Fruit fly (Drosophila melanogaster) whole organism, embryonic: Measurements from ENCODE around the gene Ir75d.
A peak's percentile ranks its signal among the peaks of the same experiment; 100 is the strongest.

Source experiments
- CG10147 ChIP-seq: fragments of 200-800 bp; sonication (Bioruptor generic); optimal IDR thresholded peaks from 2 replicates; lab custom pipeline; 2019; ENCODE audit warnings: missing biosample characterization, mild to moderate bottlenecking, missing genetic modification characterization, moderate library complexity
- CG10565 ChIP-seq: fragments of 200-800 bp; sonication (Bioruptor generic); optimal IDR thresholded peaks from 3 replicates; lab custom pipeline; 2016; ENCODE audit warnings: missing biosample characterization, mild to moderate bottlenecking, missing genetic modification characterization
- CG11504 ChIP-seq: fragments of 200-800 bp; sonication (Bioruptor generic); optimal IDR thresholded peaks from 3 replicates; lab custom pipeline; 2019; ENCODE audit warnings: missing biosample characterization, mild to moderate bottlenecking, missing genetic modification characterization, moderate library complexity
- CG13296 ChIP-seq: fragments of 200-800 bp; sonication (Bioruptor generic); optimal IDR thresholded peaks from 3 replicates; lab custom pipeline; 2018; ENCODE audit warnings: missing biosample characterization, mild to moderate bottlenecking, missing genetic modification characterization
- CG14014 ChIP-seq: fragments of 200-800 bp; sonication (Bioruptor generic); IDR thresholded peaks from 2 replicates; pipeline ENCODE4 v1.3.6; 2022; ENCODE audit warnings: missing biosample characterization, missing genetic modification characterization
- CG14667 ChIP-seq: fragments of 200-800 bp; sonication (Bioruptor generic); IDR thresholded peaks from 2 replicates; pipeline ENCODE4 v1.3.6; 2022; ENCODE audit warnings: missing biosample characterization, missing genetic modification characterization
- CG15479 ChIP-seq: fragments of 200-800 bp; sonication (Bioruptor generic); optimal IDR thresholded peaks from 3 replicates; lab custom pipeline; 2019; ENCODE audit warnings: missing biosample characterization, mild to moderate bottlenecking, missing genetic modification characterization, moderate library complexity
- CG1832 ChIP-seq: fragments of 200-800 bp; sonication (Bioruptor generic); optimal IDR thresholded peaks from 2 replicates; lab custom pipeline; 2017; ENCODE audit warnings: missing biosample characterization, mild to moderate bottlenecking, missing genetic modification characterization, inconsistent platforms
- CG18599 ChIP-seq: fragments of 200-800 bp; sonication (Bioruptor generic); optimal IDR thresholded peaks from 3 replicates; lab custom pipeline; 2017; ENCODE audit warnings: missing biosample characterization, missing genetic modification characterization, mild to moderate bottlenecking, moderate library complexity, missing genetic modification reagents
- CG18619 ChIP-seq: fragments of 200-800 bp; sonication (Bioruptor generic); optimal IDR thresholded peaks from 3 replicates; lab custom pipeline; 2017; ENCODE audit warnings: missing biosample characterization, mild to moderate bottlenecking, missing genetic modification characterization
- CG18764 ChIP-seq: fragments of 200-800 bp; sonication (Bioruptor generic); optimal IDR thresholded peaks from 3 replicates; lab custom pipeline; 2016; ENCODE audit warnings: missing biosample characterization, missing genetic modification characterization
- CG2202 ChIP-seq: fragments of 200-800 bp; sonication (Bioruptor generic); optimal IDR thresholded peaks from 2 replicates; lab custom pipeline; 2018; ENCODE audit warnings: missing biosample characterization, mild to moderate bottlenecking, missing genetic modification characterization
- CG32532 ChIP-seq: fragments of 200-800 bp; sonication (Bioruptor generic); IDR thresholded peaks from 2 replicates; pipeline ENCODE4 v1.3.6; 2022; ENCODE audit warnings: missing biosample characterization, missing genetic modification characterization
- CG34376 ChIP-seq: fragments of 200-800 bp; sonication (Bioruptor generic); optimal IDR thresholded peaks from 2 replicates; lab custom pipeline; 2018; ENCODE audit warnings: missing biosample characterization, mild to moderate bottlenecking, missing genetic modification characterization
- CG3847 ChIP-seq: fragments of 200-800 bp; sonication (Bioruptor generic); IDR thresholded peaks from 2 replicates; pipeline ENCODE4 v1.3.6; 2022; ENCODE audit warnings: missing biosample characterization, missing genetic modification characterization
- CG4424 ChIP-seq: fragments of 200-800 bp; sonication (Bioruptor generic); optimal IDR thresholded peaks from 3 replicates; lab custom pipeline; 2016; ENCODE audit warnings: missing biosample characterization, missing genetic modification characterization
- CG4707 ChIP-seq: fragments of 200-800 bp; sonication (Bioruptor generic); optimal IDR thresholded peaks from 2 replicates; lab custom pipeline; 2018; ENCODE audit warnings: missing biosample characterization, mild to moderate bottlenecking, missing genetic modification characterization, moderate library complexity
- CG6813 ChIP-seq: fragments of 200-800 bp; sonication (Bioruptor generic); optimal IDR thresholded peaks from 2 replicates; lab custom pipeline; 2017; ENCODE audit warnings: missing biosample characterization, missing genetic modification characterization, mild to moderate bottlenecking, moderate library complexity, missing genetic modification reagents
- CG6854 ChIP-seq: fragments of 200-800 bp; sonication (Bioruptor generic); optimal IDR thresholded peaks from 3 replicates; lab custom pipeline; 2017; ENCODE audit warnings: missing biosample characterization, mild to moderate bottlenecking, missing genetic modification characterization
- CG7928 ChIP-seq: fragments of 200-800 bp; sonication (Bioruptor generic); optimal IDR thresholded peaks from 2 replicates; lab custom pipeline; 2017; ENCODE audit warnings: missing biosample characterization, mild to moderate bottlenecking, missing genetic modification characterization
- Doc2 ChIP-seq: fragments of 200-800 bp; sonication (Bioruptor generic); IDR thresholded peaks from 2 replicates; pipeline ENCODE4 v1.3.6; 2022; ENCODE audit warnings: missing biosample characterization, missing genetic modification characterization
- HLH3B ChIP-seq: fragments of 200-800 bp; sonication (Bioruptor generic); IDR thresholded peaks from 2 replicates; pipeline ENCODE4 v1.3.6; 2022; ENCODE audit warnings: missing biosample characterization, missing genetic modification characterization
- Hmr ChIP-seq: fragments of 200-800 bp; sonication (Bioruptor generic); optimal IDR thresholded peaks from 3 replicates; lab custom pipeline; 2017; ENCODE audit warnings: mild to moderate bottlenecking, missing biosample characterization, missing genetic modification reagents, missing genetic modification characterization
- Hr39 ChIP-seq: fragments of >200 bp; optimal IDR thresholded peaks from 2 replicates; lab custom pipeline; 2017
- Jarid2 ChIP-seq: fragments of 200-800 bp; sonication (Bioruptor generic); optimal IDR thresholded peaks from 3 replicates; lab custom pipeline; 2017; ENCODE audit warnings: mild to moderate bottlenecking, missing biosample characterization, missing genetic modification reagents, missing genetic modification characterization
- Ptx1 ChIP-seq: fragments of 200-800 bp; sonication (Bioruptor generic); IDR thresholded peaks from 2 replicates; pipeline ENCODE4 v1.3.6; 2022; ENCODE audit warnings: missing biosample characterization, missing genetic modification characterization
- Sox100B ChIP-seq: fragments of 200-800 bp; sonication (Bioruptor generic); optimal IDR thresholded peaks from 3 replicates; lab custom pipeline; 2018; ENCODE audit warnings: missing biosample characterization, mild to moderate bottlenecking, missing genetic modification characterization
- Sry-β ChIP-seq: fragments of 200-800 bp; sonication (Bioruptor generic); optimal IDR thresholded peaks from 2 replicates; lab custom pipeline; 2018; ENCODE audit warnings: missing biosample characterization, mild to moderate bottlenecking, missing genetic modification characterization, moderate library complexity
- Sry-δ ChIP-seq: fragments of 200-800 bp; sonication (Bioruptor generic); optimal IDR thresholded peaks from 2 replicates; lab custom pipeline; 2016; ENCODE audit warnings: missing biosample characterization, missing genetic modification characterization
- cad ChIP-seq: fragments of >200 bp; optimal IDR thresholded peaks from 2 replicates; lab custom pipeline; 2017; ENCODE audit warnings: missing biosample characterization, missing genetic modification characterization
- croc ChIP-seq: fragments of 200-800 bp; sonication (Bioruptor generic); conservative IDR thresholded peaks from 3 replicates; pipeline ENCODE4 v1.3.6; 2022; ENCODE audit warnings: missing biosample characterization, missing genetic modification characterization
- dati ChIP-seq: fragments of 200-800 bp; sonication (Bioruptor generic); IDR thresholded peaks from 2 replicates; pipeline ENCODE4 v1.3.6; 2022; ENCODE audit warnings: missing biosample characterization, missing genetic modification characterization
- ems ChIP-seq: fragments of 200-800 bp; sonication (Bioruptor generic); optimal IDR thresholded peaks from 3 replicates; lab custom pipeline; 2016; ENCODE audit warnings: missing biosample characterization, missing genetic modification characterization
- gfzf ChIP-seq: fragments of 200-800 bp; sonication (Bioruptor generic); optimal IDR thresholded peaks from 2 replicates; lab custom pipeline; 2016; ENCODE audit warnings: missing biosample characterization, mild to moderate bottlenecking, missing genetic modification characterization, moderate library complexity
- grau ChIP-seq: fragments of 200-800 bp; optimal IDR thresholded peaks from 3 replicates; lab custom pipeline; 2019; ENCODE audit warnings: missing biosample characterization, mild to moderate bottlenecking, missing genetic modification characterization, moderate library complexity
- gro ChIP-seq: fragments of 200-800 bp; sonication (Bioruptor generic); optimal IDR thresholded peaks from 2 replicates; lab custom pipeline; 2016; ENCODE audit warnings: missing biosample characterization, missing genetic modification characterization
- her ChIP-seq: fragments of 200-800 bp; sonication (Bioruptor generic); optimal IDR thresholded peaks from 2 replicates; lab custom pipeline; 2016; ENCODE audit warnings: missing biosample characterization, missing genetic modification characterization
- klu ChIP-seq: fragments of 200-800 bp; sonication (Bioruptor generic); IDR thresholded peaks from 2 replicates; pipeline ENCODE4 v1.3.6; 2022; ENCODE audit warnings: missing biosample characterization, missing genetic modification characterization
- lab ChIP-seq: fragments of 200-800 bp; sonication (Bioruptor generic); optimal IDR thresholded peaks from 3 replicates; lab custom pipeline; 2017; ENCODE audit warnings: missing biosample characterization, missing genetic modification characterization, mild to moderate bottlenecking, moderate library complexity, missing genetic modification reagents
- lola ChIP-seq, 3 experiments: fragments of >200 bp in 2 of 3; fragments of 200-800 bp in 1 of 3; sonication (Bioruptor generic) in 1 of 3; optimal IDR thresholded peaks; 2 replicates each; lab custom pipeline; 2017 to 2019; ENCODE audit warnings: missing biosample characterization in 3 of 3, missing genetic modification characterization in 3 of 3, mild to moderate bottlenecking in 1 of 3, moderate library complexity in 1 of 3
- mld ChIP-seq: fragments of 200-800 bp; sonication (Bioruptor generic); IDR thresholded peaks from 3 replicates; pipeline ENCODE4 v1.3.6; 2022; ENCODE audit warnings: missing biosample characterization, missing genetic modification characterization; ENCODE audit not compliant: partially characterized antibody
- org-1 ChIP-seq: fragments of 200-800 bp; sonication (Bioruptor generic); optimal IDR thresholded peaks from 2 replicates; lab custom pipeline; 2017; ENCODE audit warnings: missing biosample characterization, missing genetic modification characterization
- pb ChIP-seq: fragments of 200-800 bp; sonication (Bioruptor generic); optimal IDR thresholded peaks from 3 replicates; lab custom pipeline; 2016; ENCODE audit warnings: missing biosample characterization, missing genetic modification characterization
- pum ChIP-seq: fragments of 200-800 bp; sonication (Bioruptor generic); optimal IDR thresholded peaks from 2 replicates; lab custom pipeline; 2016; ENCODE audit warnings: missing biosample characterization, missing genetic modification characterization
- repo ChIP-seq: fragments of 200-800 bp; sonication (Bioruptor generic); optimal IDR thresholded peaks from 2 replicates; lab custom pipeline; 2016; ENCODE audit warnings: missing biosample characterization, missing genetic modification characterization
- run ChIP-seq: fragments of 200-800 bp; sonication (Bioruptor generic); optimal IDR thresholded peaks from 3 replicates; lab custom pipeline; 2018; ENCODE audit warnings: missing biosample characterization, mild to moderate bottlenecking, missing genetic modification characterization
- slou ChIP-seq: fragments of 200-800 bp; sonication (Bioruptor generic); optimal IDR thresholded peaks from 3 replicates; lab custom pipeline; 2016; ENCODE audit warnings: missing biosample characterization, missing genetic modification characterization
- vfl ChIP-seq: fragments of 200-800 bp; sonication (Bioruptor generic); optimal IDR thresholded peaks from 2 replicates; lab custom pipeline; 2016; ENCODE audit warnings: missing biosample characterization, missing genetic modification characterization
- vnd ChIP-seq: fragments of 200-800 bp; sonication (Bioruptor generic); IDR thresholded peaks from 3 replicates; pipeline ENCODE4 v1.3.6; 2022; ENCODE audit warnings: missing biosample characterization, missing genetic modification characterization; ENCODE audit not compliant: partially characterized antibody
- zf30C ChIP-seq: fragments of 200-800 bp; sonication (Bioruptor generic); optimal IDR thresholded peaks from 3 replicates; lab custom pipeline; 2018; ENCODE audit warnings: missing biosample characterization, mild to moderate bottlenecking, missing genetic modification characterization
- zfh1 ChIP-seq: fragments of 200-800 bp; sonication (Bioruptor generic); IDR thresholded peaks from 3 replicates; pipeline ENCODE4 v1.3.6; 2022; ENCODE audit warnings: missing biosample characterization, missing genetic modification characterization

The Ir75d gene

dm6 chr3L:18867521-18867920 is 43.5 kb downstream of the Ir75d start, which contains the start of gene Dysb (continued):
- TF ChIP-seq croc (GFP tag; lab: Robert Waterston, UW) = peak; percentile 69
- no peak for TF ChIP-seq repo (GFP tag; lab: Kevin White, UChicago)
- TF ChIP-seq CG14014 (GFP tag; lab: Robert Waterston, UW) = peak; percentile 94
- TF ChIP-seq CG18599 (GFP tag; lab: Kevin White, UChicago) = peak; percentile 91
- TF ChIP-seq slou (GFP tag; lab: Kevin White, UChicago) = peak; percentile 21
- peak; percentile 95 for TF ChIP-seq lab (GFP tag; lab: Kevin White, UChicago)
- no peak for TF ChIP-seq cad (GFP tag; lab: Kevin White, UChicago)
- TF ChIP-seq CG2202 (tag; lab: Kevin White, UChicago) = peak; percentile 58
- no peak for TF ChIP-seq Sry-δ (GFP tag; lab: Kevin White, UChicago)
- TF ChIP-seq gfzf (GFP tag; lab: Kevin White, UChicago) = no peak
- TF ChIP-seq gro (GFP tag; lab: Kevin White, UChicago) = peak; percentile 37
- TF ChIP-seq Hr39 (lab: Kevin White, UChicago) = no peak
- TF ChIP-seq CG1832 (GFP tag; lab: Kevin White, UChicago) = no peak
- TF ChIP-seq CG32532 (GFP tag; lab: Robert Waterston, UW) = peak; percentile 97
- TF ChIP-seq CG10147 (GFP tag; lab: Kevin White, UChicago) = peak; percentile 81
- peak; percentile 21 for TF ChIP-seq her (GFP tag; lab: Kevin White, UChicago)
- no peak; the same call in 1 of the 2 replicates for TF ChIP-seq Ptx1 (GFP tag; lab: Robert Waterston, UW)
- TF ChIP-seq run = peak; percentile 76
- TF ChIP-seq lola (GFP tag; optimal IDR thresholded peaks at IDR 0.05; lab: Kevin White, UChicago) = peak in 1 of 3 experiments; percentile 78
- no peak for TF ChIP-seq mld (GFP tag; lab: Robert Waterston, UW)
- peak; percentile 85 for TF ChIP-seq CG3847 (GFP tag; lab: Robert Waterston, UW)
- peak; percentile 54 for TF ChIP-seq CG18764
- peak; percentile 62 for TF ChIP-seq ems (GFP tag; lab: Kevin White, UChicago)
- no peak for TF ChIP-seq CG15479
- peak; percentile 90 for TF ChIP-seq HLH3B (GFP tag; lab: Robert Waterston, UW)
- TF ChIP-seq CG14667 (GFP tag; lab: Robert Waterston, UW) = no peak; the same call in 1 of the 2 replicates
- TF ChIP-seq dati (GFP tag; lab: Robert Waterston, UW) = peak; percentile 81
- TF ChIP-seq zfh1 (GFP tag; lab: Robert Waterston, UW) = peak; percentile 93
- peak; percentile 68 for TF ChIP-seq CG6854
- no peak for TF ChIP-seq zf30C (GFP tag; lab: Kevin White, UChicago)
- TF ChIP-seq CG18619 (GFP tag; lab: Kevin White, UChicago) = peak; percentile 84
- peak; percentile 4 for TF ChIP-seq pb (GFP tag; lab: Kevin White, UChicago)
- TF ChIP-seq CG4424 (GFP tag; lab: Kevin White, UChicago) = peak; percentile 79
- peak; percentile 85 for TF ChIP-seq CG6813 (GFP tag; lab: Kevin White, UChicago)
- peak; percentile 10 for TF ChIP-seq Sry-β (GFP tag; lab: Kevin White, UChicago)
- peak; percentile 40 for TF ChIP-seq pum (GFP tag; lab: Kevin White, UChicago)
- TF ChIP-seq CG10565 = no peak
- peak; percentile 51 for TF ChIP-seq Jarid2 (GFP tag; lab: Kevin White, UChicago)
- peak; percentile 90 for TF ChIP-seq CG11504 (tag; lab: Kevin White, UChicago)
- peak; percentile 76 for TF ChIP-seq CG4707
- no peak for TF ChIP-seq Doc2 (GFP tag; lab: Robert Waterston, UW)
- peak; percentile 85 for TF ChIP-seq Sox100B (GFP tag; lab: Kevin White, UChicago)
- TF ChIP-seq CG34376 (GFP tag; lab: Kevin White, UChicago) = peak; percentile 88
- peak; percentile 48 for TF ChIP-seq vfl (GFP tag; lab: Kevin White, UChicago)
- TF ChIP-seq grau = peak; percentile 88
- no peak for TF ChIP-seq vnd (GFP tag; lab: Robert Waterston, UW)
- TF ChIP-seq CG7928 (GFP tag; lab: Kevin White, UChicago) = peak; percentile 9
- peak; percentile 92 for TF ChIP-seq CG13296
- peak; percentile 45 for TF ChIP-seq org-1 (GFP tag; lab: Kevin White, UChicago)
- peak; percentile 66 for TF ChIP-seq klu (GFP tag; lab: Robert Waterston, UW)
- peak; percentile 91 for TF ChIP-seq Hmr (GFP tag; lab: Kevin White, UChicago)
